Fruit fly (Drosophila melanogaster) whole organism, prepupa: ENCODE data around the gene CG14354.

ENCODE experiments used
- CG10631 ChIP-seq: fragments of 200-800 bp; sonication (Bioruptor generic); optimal IDR thresholded peaks from 2 replicates; lab custom pipeline; 2016; ENCODE audit warnings: missing biosample characterization, missing genetic modification characterization
- CG10669 ChIP-seq: fragments of 200-800 bp; sonication (Bioruptor generic); optimal IDR thresholded peaks from 3 replicates; lab custom pipeline; 2018; ENCODE audit warnings: missing biosample characterization, mild to moderate bottlenecking, missing genetic modification characterization, moderate library complexity
- CG11294 ChIP-seq: fragments of 200-800 bp; sonication (Bioruptor generic); IDR thresholded peaks from 2 replicates; pipeline ENCODE4 v1.3.6; 2022; ENCODE audit warnings: missing biosample characterization, missing genetic modification characterization
- CG11762 ChIP-seq: fragments of 200-800 bp; sonication (Bioruptor generic); optimal IDR thresholded peaks from 3 replicates; lab custom pipeline; 2016; ENCODE audit warnings: missing biosample characterization, missing genetic modification characterization; ENCODE audit not compliant: insufficient read depth
- CG11902 ChIP-seq: fragments of 200-800 bp; sonication (Bioruptor generic); optimal IDR thresholded peaks from 3 replicates; lab custom pipeline; 2016; ENCODE audit warnings: missing biosample characterization, missing genetic modification characterization
- CG15336 ChIP-seq: fragments of 200-800 bp; sonication (Bioruptor generic); IDR thresholded peaks from 2 replicates; pipeline ENCODE4 v1.3.6; 2022; ENCODE audit warnings: missing biosample characterization, missing genetic modification characterization
- CG1621 ChIP-seq: fragments of 200-800 bp; sonication (Bioruptor generic); optimal IDR thresholded peaks from 3 replicates; lab custom pipeline; 2018; ENCODE audit warnings: missing biosample characterization, mild to moderate bottlenecking, missing genetic modification characterization
- CG16779 ChIP-seq: fragments of 200-800 bp; sonication (Bioruptor generic); optimal IDR thresholded peaks from 3 replicates; lab custom pipeline; 2017; ENCODE audit warnings: missing biosample characterization, mild to moderate bottlenecking, missing genetic modification characterization
- CG31627 ChIP-seq: fragments of 200-800 bp; sonication (Bioruptor generic); optimal IDR thresholded peaks from 3 replicates; lab custom pipeline; 2016; ENCODE audit warnings: missing biosample characterization, missing genetic modification characterization
- CG32006 ChIP-seq: fragments of 200-800 bp; sonication (Bioruptor generic); optimal IDR thresholded peaks from 3 replicates; lab custom pipeline; 2017; ENCODE audit warnings: missing biosample characterization, mild to moderate bottlenecking, missing genetic modification characterization
- CG3919 ChIP-seq: fragments of 200-800 bp; sonication (Bioruptor generic); optimal IDR thresholded peaks from 3 replicates; lab custom pipeline; 2016; ENCODE audit warnings: missing biosample characterization, missing genetic modification characterization
- CG6276 ChIP-seq: fragments of 200-800 bp; sonication (Bioruptor generic); optimal IDR thresholded peaks from 2 replicates; lab custom pipeline; 2017; ENCODE audit warnings: missing biosample characterization, mild to moderate bottlenecking, missing genetic modification characterization
- CG7368 ChIP-seq: fragments of 200-800 bp; sonication (Bioruptor generic); optimal IDR thresholded peaks from 3 replicates; lab custom pipeline; 2016; ENCODE audit warnings: missing biosample characterization, missing genetic modification characterization
- CG8119 ChIP-seq: fragments of 200-800 bp; sonication (Bioruptor generic); IDR thresholded peaks from 3 replicates; pipeline ENCODE4 v1.3.6; 2022; ENCODE audit warnings: missing biosample characterization, missing genetic modification characterization
- CG8319 ChIP-seq: fragments of 200-800 bp; sonication (Bioruptor generic); optimal IDR thresholded peaks from 3 replicates; lab custom pipeline; 2016; ENCODE audit warnings: missing biosample characterization, missing genetic modification characterization
- CG8632 ChIP-seq: fragments of 200-800 bp; sonication (Bioruptor generic); optimal IDR thresholded peaks from 3 replicates; lab custom pipeline; 2016; ENCODE audit warnings: missing biosample characterization, missing genetic modification characterization
- CG9139 ChIP-seq: fragments of 200-800 bp; sonication (Bioruptor generic); optimal IDR thresholded peaks from 3 replicates; lab custom pipeline; 2017; ENCODE audit warnings: missing biosample characterization, mild to moderate bottlenecking, missing genetic modification characterization
- Eip75B ChIP-seq: fragments of 200-800 bp; sonication (Bioruptor generic); optimal IDR thresholded peaks from 3 replicates; lab custom pipeline; 2016; ENCODE audit warnings: missing biosample characterization, missing genetic modification characterization
- Eip78C ChIP-seq: fragments of 200-800 bp; sonication (Bioruptor generic); peaks from one replicate; lab custom pipeline; 2016; ENCODE audit warnings: missing biosample characterization, missing genetic modification characterization
- Ets21C ChIP-seq: fragments of 200-800 bp; sonication (Bioruptor generic); optimal IDR thresholded peaks from 3 replicates; lab custom pipeline; 2016; ENCODE audit warnings: missing biosample characterization, missing genetic modification characterization
- Ets96B ChIP-seq: fragments of 200-800 bp; optimal IDR thresholded peaks from 2 replicates; lab custom pipeline; 2019; ENCODE audit warnings: missing biosample characterization, mild to moderate bottlenecking, missing genetic modification characterization, moderate library complexity
- Gug ChIP-seq: fragments of 200-800 bp; sonication (Bioruptor generic); IDR thresholded peaks from 2 replicates; pipeline ENCODE4 v1.3.6; 2022; ENCODE audit warnings: missing biosample characterization, missing genetic modification characterization
- Hr39 ChIP-seq: fragments of 200-800 bp; sonication (Bioruptor generic); optimal IDR thresholded peaks from 2 replicates; lab custom pipeline; 2016; ENCODE audit warnings: missing biosample characterization, missing genetic modification characterization
- Hr4 ChIP-seq: fragments of 200-800 bp; sonication (Bioruptor generic); optimal IDR thresholded peaks from 3 replicates; lab custom pipeline; 2016; ENCODE audit warnings: missing biosample characterization, missing genetic modification characterization
- Lpt ChIP-seq: fragments of 200-800 bp; sonication (Bioruptor generic); optimal IDR thresholded peaks from 3 replicates; lab custom pipeline; 2016; ENCODE audit warnings: missing biosample characterization, missing genetic modification characterization
- Met ChIP-seq: fragments of 200-800 bp; sonication (Bioruptor generic); optimal IDR thresholded peaks from 3 replicates; lab custom pipeline; 2016; ENCODE audit warnings: missing biosample characterization, missing genetic modification characterization
- OdsH ChIP-seq: fragments of 200-800 bp; sonication (Bioruptor generic); optimal IDR thresholded peaks from 3 replicates; lab custom pipeline; 2016; ENCODE audit warnings: missing biosample characterization, missing genetic modification characterization
- Smox ChIP-seq: fragments of 200-800 bp; sonication (Bioruptor generic); optimal IDR thresholded peaks from 3 replicates; lab custom pipeline; 2016; ENCODE audit warnings: missing biosample characterization, missing genetic modification characterization
- Sox102F ChIP-seq: fragments of 200-800 bp; sonication (Bioruptor generic); optimal IDR thresholded peaks from 2 replicates; lab custom pipeline; 2016; ENCODE audit warnings: missing biosample characterization, mild to moderate bottlenecking, missing genetic modification characterization
- Sox14 ChIP-seq: fragments of 200-800 bp; sonication (Bioruptor generic); optimal IDR thresholded peaks from 3 replicates; lab custom pipeline; 2016; ENCODE audit warnings: missing biosample characterization, missing genetic modification characterization
- Sox15 ChIP-seq: fragments of 200-800 bp; sonication (Bioruptor generic); optimal IDR thresholded peaks from 3 replicates; lab custom pipeline; 2016; ENCODE audit warnings: missing biosample characterization, missing genetic modification characterization
- achi ChIP-seq: fragments of 200-800 bp; sonication (Bioruptor generic); optimal IDR thresholded peaks from 3 replicates; lab custom pipeline; 2016; ENCODE audit warnings: missing biosample characterization, missing genetic modification characterization
- acj6 ChIP-seq: fragments of 200-800 bp; sonication (Bioruptor generic); optimal IDR thresholded peaks from 3 replicates; lab custom pipeline; 2016; ENCODE audit warnings: missing biosample characterization, missing genetic modification characterization
- eg ChIP-seq: fragments of 200-800 bp; sonication (Bioruptor generic); IDR thresholded peaks from 3 replicates; pipeline ENCODE4 v1.3.6; 2022; ENCODE audit warnings: missing biosample characterization, missing genetic modification characterization
- esn ChIP-seq: fragments of 200-800 bp; sonication (Bioruptor generic); optimal IDR thresholded peaks from 2 replicates; lab custom pipeline; 2016; ENCODE audit warnings: missing biosample characterization, mild to moderate bottlenecking, missing genetic modification characterization, moderate library complexity
- fd59A ChIP-seq: fragments of 200-800 bp; sonication (Bioruptor generic); optimal IDR thresholded peaks from 2 replicates; lab custom pipeline; 2017; ENCODE audit warnings: missing biosample characterization, mild to moderate bottlenecking, missing genetic modification characterization, missing genetic modification reagents
- lz ChIP-seq: fragments of 200-800 bp; sonication (Bioruptor generic); optimal IDR thresholded peaks from 3 replicates; lab custom pipeline; 2016; ENCODE audit warnings: missing biosample characterization, missing genetic modification characterization
- salr ChIP-seq, 2 experiments: fragments of 200-800 bp; sonication (Bioruptor generic); optimal IDR thresholded peaks; 3 replicates each; lab custom pipeline; 2016 to 2018; ENCODE audit warnings: missing biosample characterization in 2 of 2, missing genetic modification characterization in 2 of 2, mild to moderate bottlenecking in 1 of 2
- svp ChIP-seq: fragments of 200-800 bp; sonication (Bioruptor generic); peaks from one replicate; lab custom pipeline; 2016; ENCODE audit warnings: missing biosample characterization, missing genetic modification characterization
- topi ChIP-seq: fragments of 200-800 bp; sonication (Bioruptor generic); optimal IDR thresholded peaks from 3 replicates; lab custom pipeline; 2016; ENCODE audit warnings: missing biosample characterization, missing genetic modification characterization
- vri ChIP-seq: fragments of 200-800 bp; sonication (Bioruptor generic); optimal IDR thresholded peaks from 3 replicates; lab custom pipeline; 2016; ENCODE audit warnings: missing biosample characterization, mild to moderate bottlenecking, missing genetic modification characterization

Gene CG14354

dm6 chr3R:25815179-25815578 is at the start of gene CG14354:
Gene CG14354 (plus strand): TSS chr3R:25815479.
- TF ChIP-seq eg (no peak), Sox15 (GFP tag; lab: Kevin White, UChicago) (no peak), CG7368 (no peak), Smox (GFP tag; lab: Kevin White, UChicago) (no peak), achi (GFP tag; lab: Kevin White, UChicago) (no peak), CG8319 (no peak), Hr39 (GFP tag; lab: Kevin White, UChicago) (no peak), lz (GFP tag; lab: Kevin White, UChicago) (no peak), Lpt (no peak), CG10631 (GFP tag; lab: Kevin White, UChicago) (no peak), Met (GFP tag; lab: Kevin White, UChicago) (no peak), Hr4 (GFP tag; lab: Kevin White, UChicago) (no peak), CG9139 (no peak), acj6 (GFP tag; lab: Kevin White, UChicago) (no peak), fd59A (GFP tag; lab: Kevin White, UChicago) (no peak), Eip78C (GFP tag; lab: Kevin White, UChicago) (no peak)

dm6 chr3R:25775269-25775668 is 40.0 kb upstream of the CG14354 start, which contains the start of the genes CG17197 and CG17198:
Gene CG17197 (minus strand): TSS chr3R:25775369.
Gene CG17198 (minus strand): TSS chr3R:25775369.
- no peak for TF ChIP-seq CG3919 (GFP tag; lab: Kevin White, UChicago)
- no peak for TF ChIP-seq CG8632 (GFP tag; lab: Kevin White, UChicago)
- TF ChIP-seq OdsH, result no peak
- TF ChIP-seq CG31627, result no peak
- TF ChIP-seq CG11902, result no peak
- TF ChIP-seq CG16779 (tag; lab: Kevin White, UChicago), result no peak
- no peak for TF ChIP-seq salr (GFP tag; optimal IDR thresholded peaks at IDR 0.05; lab: Kevin White, UChicago)
- TF ChIP-seq acj6 (GFP tag; lab: Kevin White, UChicago), result no peak
- TF ChIP-seq CG8119 (GFP tag; lab: Robert Waterston, UW), result no peak
- TF ChIP-seq Eip75B (GFP tag; lab: Kevin White, UChicago), result no peak
- TF ChIP-seq eg, result no peak
- TF ChIP-seq Gug (GFP tag; lab: Robert Waterston, UW), result no peak
- TF ChIP-seq vri, result no peak
- TF ChIP-seq Sox14 (GFP tag; lab: Kevin White, UChicago), result no peak
- no peak for TF ChIP-seq esn (GFP tag; lab: Kevin White, UChicago)
- TF ChIP-seq Ets21C (GFP tag; lab: Kevin White, UChicago), result no peak
- TF ChIP-seq Ets96B (tag; lab: Kevin White, UChicago), result no peak
- TF ChIP-seq CG11762 (GFP tag; lab: Kevin White, UChicago), result no peak

dm6 chr3R:25776137-25776536 is 39.1 kb upstream of the CG14354 start, which contains the start of gene CG17196:
Gene CG17196 (minus strand): TSS chr3R:25776237.
- no peak for TF ChIP-seq Sox102F (GFP tag; lab: Kevin White, UChicago)
- no peak for TF ChIP-seq CG6276
- no peak for TF ChIP-seq CG11294 (GFP tag; lab: Robert Waterston, UW)

- TF ChIP-seq CG6276, result no peak
- TF ChIP-seq CG7368, result no peak
- TF ChIP-seq topi (GFP tag; lab: Kevin White, UChicago), result no peak
- no peak for TF ChIP-seq esn (GFP tag; lab: Kevin White, UChicago)
- no peak for TF ChIP-seq CG32006
- no peak for TF ChIP-seq svp
- no peak for TF ChIP-seq CG1621 (tag; lab: Kevin White, UChicago)
- TF ChIP-seq Sox15 (GFP tag; lab: Kevin White, UChicago), result no peak
- no peak for TF ChIP-seq Ets21C (GFP tag; lab: Kevin White, UChicago)
- no peak for TF ChIP-seq Eip78C (GFP tag; lab: Kevin White, UChicago)
- no peak for TF ChIP-seq CG10669
- TF ChIP-seq lz (GFP tag; lab: Kevin White, UChicago), result no peak
- no peak for TF ChIP-seq CG15336 (GFP tag; lab: Robert Waterston, UW)
- no peak for TF ChIP-seq Ets96B (tag; lab: Kevin White, UChicago)
- TF ChIP-seq CG11762 (GFP tag; lab: Kevin White, UChicago), result no peak
- no peak for TF ChIP-seq achi (GFP tag; lab: Kevin White, UChicago)
Measured at dm6 chr3R:25777098-25777497, 38.2 kb upstream of the CG14354 start, which contains the start of gene CG17195. Gene CG17195 (minus strand): TSS chr3R:25777198.
